Worm (Caenorhabditis elegans) whole organism, mixed stage, embryonic: ENCODE measurements around the gene Y75D11A.3.

Experiments
- blmp-1 ChIP-seq: fragments of 150-350 bp; optimal IDR thresholded peaks from 2 replicates; lab custom pipeline; 2014; ENCODE audit warnings: missing biosample characterization, missing genetic modification characterization
- ces-1 ChIP-seq: fragments of 150-350 bp; optimal IDR thresholded peaks from 2 replicates; lab custom pipeline; 2014; ENCODE audit warnings: missing biosample characterization, missing genetic modification reagents, missing genetic modification characterization
- elt-1 ChIP-seq: sonication (generic microtip); optimal IDR thresholded peaks from 2 replicates; lab custom pipeline; 2017; ENCODE audit warnings: missing genetic modification characterization, mild to moderate bottlenecking, missing compliant biosample characterization, antibody characterized with exemption, moderate library complexity, borderline replicate concordance; ENCODE audit not compliant: insufficient read depth
- mep-1 ChIP-seq: fragments of 150-350 bp; optimal IDR thresholded peaks from 2 replicates; lab custom pipeline; 2017; ENCODE audit warnings: missing biosample characterization, missing genetic modification reagents, missing genetic modification characterization, inconsistent platforms
- nhr-12 ChIP-seq: fragments of 150-350 bp; optimal IDR thresholded peaks from 2 replicates; lab custom pipeline; 2014; ENCODE audit warnings: missing biosample characterization, missing genetic modification characterization
- nhr-237 ChIP-seq: fragments of 150-350 bp; optimal IDR thresholded peaks from 2 replicates; lab custom pipeline; 2014; ENCODE audit warnings: missing biosample characterization, missing genetic modification characterization
- ztf-11 ChIP-seq: fragments of 150-350 bp; optimal IDR thresholded peaks from 2 replicates; lab custom pipeline; 2014; ENCODE audit warnings: missing biosample characterization, missing genetic modification characterization

DNA sequence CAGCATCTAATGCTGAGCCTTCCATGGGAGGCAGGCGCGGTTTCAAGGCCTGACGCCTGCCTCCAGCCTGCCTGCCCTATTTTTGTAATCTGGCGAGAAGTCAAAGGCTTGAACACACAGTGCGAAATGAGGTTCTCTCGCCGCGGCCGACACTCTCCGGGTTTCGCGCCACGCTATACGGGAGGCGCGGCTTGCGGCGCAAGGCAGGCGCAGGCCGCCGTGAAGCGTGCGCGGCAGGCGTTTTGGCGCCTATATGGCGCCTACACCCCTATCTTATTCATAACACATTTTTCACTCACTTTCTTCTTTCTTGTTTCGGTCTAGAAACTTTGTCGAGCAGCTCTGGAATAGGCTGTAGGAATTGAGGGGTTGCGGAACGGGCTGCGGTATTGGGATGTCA is 43.0 kb downstream of the Y75D11A.3 start:
- no peak for TF ChIP-seq nhr-237 (tag; lab: Kevin White, UChicago)
- no peak for TF ChIP-seq ztf-11 (tag; lab: Kevin White, UChicago)
- no peak for TF ChIP-seq nhr-12 (tag; lab: Kevin White, UChicago)
- no peak for TF ChIP-seq elt-1 (tag; lab: Kevin White, UChicago)
- TF ChIP-seq blmp-1 (tag; lab: Kevin White, UChicago) = no peak
- TF ChIP-seq ces-1 (GFP tag; lab: Kevin White, UChicago) = no peak
- no peak for TF ChIP-seq mep-1 (tag; lab: Kevin White, UChicago)
